Fruit fly (Drosophila melanogaster): ENCODE measurements around the gene Sdic4.

dm6 chrX:20243274-20243839 is 18.5 kb upstream of the Sdic4 start:
- no peak for TF ChIP-seq CG8119 (GFP tag; IDR thresholded peaks at IDR 0.05)
- no peak for TF ChIP-seq CG6163 (GFP tag; IDR thresholded peaks at IDR 0.05)
- TF ChIP-seq Lpt (GFP tag; optimal IDR thresholded peaks at IDR 0.05) = no peak
- TF ChIP-seq CG6276 (GFP tag; optimal IDR thresholded peaks at IDR 0.05) = no peak
- no peak for TF ChIP-seq OdsH (GFP tag; optimal IDR thresholded peaks at IDR 0.05)
- TF ChIP-seq fkh (GFP tag; optimal IDR thresholded peaks at IDR 0.05) = no peak
- no peak for TF ChIP-seq Ets96B (tag; optimal IDR thresholded peaks at IDR 0.05)
- no peak for TF ChIP-seq eg (GFP tag; IDR thresholded peaks at IDR 0.05)
- no peak for TF ChIP-seq pdm3 (GFP tag; optimal IDR thresholded peaks at IDR 0.05)
- TF ChIP-seq topi (GFP tag; optimal IDR thresholded peaks at IDR 0.05) = no peak
